Fruit fly (Drosophila melanogaster) whole organism, embryonic: ENCODE data around the gene GlyRS.

Source experiments
- Atf6 ChIP-seq: fragments of 200-800 bp; sonication (Bioruptor generic); IDR thresholded peaks from 2 replicates; pipeline ENCODE4 v1.3.6; 2022; ENCODE audit warnings: missing biosample characterization, missing genetic modification characterization
- BtbVII ChIP-seq: fragments of 200-800 bp; sonication (Bioruptor generic); optimal IDR thresholded peaks from 3 replicates; lab custom pipeline; 2017; ENCODE audit warnings: missing biosample characterization, mild to moderate bottlenecking, missing genetic modification characterization
- CG8478 ChIP-seq: fragments of >200 bp; optimal IDR thresholded peaks from 2 replicates; lab custom pipeline; 2018
- Hand ChIP-seq: fragments of 200-800 bp; sonication (Bioruptor generic); optimal IDR thresholded peaks from 2 replicates; lab custom pipeline; 2017; ENCODE audit warnings: mild to moderate bottlenecking, missing biosample characterization, missing genetic modification reagents, missing genetic modification characterization
- Hr78 ChIP-seq, 2 experiments: fragments of 200-800 bp in 1 of 2; fragments of >200 bp in 1 of 2; sonication (Bioruptor generic) in 1 of 2; optimal IDR thresholded peaks; 2 replicates each; lab custom pipeline; 2017 to 2019; ENCODE audit warnings: missing biosample characterization in 2 of 2, missing genetic modification characterization in 2 of 2, mild to moderate bottlenecking in 1 of 2, moderate library complexity in 1 of 2
- NfI ChIP-seq: fragments of 200-800 bp; sonication (Bioruptor generic); optimal IDR thresholded peaks from 3 replicates; lab custom pipeline; 2018; ENCODE audit warnings: missing biosample characterization, mild to moderate bottlenecking, missing genetic modification characterization, moderate library complexity
- Trl ChIP-seq, 3 experiments: fragments of >200 bp in 2 of 3; fragments of 200-800 bp in 1 of 3; sonication (Bioruptor generic) in 1 of 3; optimal IDR thresholded peaks; 2 replicates in 1 of 3; 3 replicates in 2 of 3; lab custom pipeline; 2016 to 2017; ENCODE audit warnings: missing biosample characterization in 1 of 3, missing genetic modification characterization in 1 of 3
- h ChIP-seq: fragments of >200 bp; optimal IDR thresholded peaks from 2 replicates; lab custom pipeline; 2017
- lbe ChIP-seq: fragments of 200-800 bp; sonication (Bioruptor generic); optimal IDR thresholded peaks from 2 replicates; lab custom pipeline; 2016; ENCODE audit warnings: missing biosample characterization, mild to moderate bottlenecking, missing genetic modification characterization
- p53 ChIP-seq: fragments of 200-800 bp; sonication (Bioruptor generic); optimal IDR thresholded peaks from 2 replicates; lab custom pipeline; 2016; ENCODE audit warnings: missing biosample characterization, missing genetic modification characterization
- scrt ChIP-seq: fragments of 200-800 bp; sonication (Bioruptor generic); optimal IDR thresholded peaks from 2 replicates; lab custom pipeline; 2018; ENCODE audit warnings: missing biosample characterization, mild to moderate bottlenecking, missing genetic modification characterization, moderate library complexity
- sim ChIP-seq: fragments of 200-800 bp; sonication (Bioruptor generic); IDR thresholded peaks from 2 replicates; pipeline ENCODE4 v1.3.6; 2022; ENCODE audit warnings: missing biosample characterization, missing genetic modification characterization
- twi ChIP-seq: fragments of 200-800 bp; optimal IDR thresholded peaks from 2 replicates; lab custom pipeline; 2019; ENCODE audit warnings: missing biosample characterization, mild to moderate bottlenecking, missing genetic modification characterization, moderate library complexity

DNA sequence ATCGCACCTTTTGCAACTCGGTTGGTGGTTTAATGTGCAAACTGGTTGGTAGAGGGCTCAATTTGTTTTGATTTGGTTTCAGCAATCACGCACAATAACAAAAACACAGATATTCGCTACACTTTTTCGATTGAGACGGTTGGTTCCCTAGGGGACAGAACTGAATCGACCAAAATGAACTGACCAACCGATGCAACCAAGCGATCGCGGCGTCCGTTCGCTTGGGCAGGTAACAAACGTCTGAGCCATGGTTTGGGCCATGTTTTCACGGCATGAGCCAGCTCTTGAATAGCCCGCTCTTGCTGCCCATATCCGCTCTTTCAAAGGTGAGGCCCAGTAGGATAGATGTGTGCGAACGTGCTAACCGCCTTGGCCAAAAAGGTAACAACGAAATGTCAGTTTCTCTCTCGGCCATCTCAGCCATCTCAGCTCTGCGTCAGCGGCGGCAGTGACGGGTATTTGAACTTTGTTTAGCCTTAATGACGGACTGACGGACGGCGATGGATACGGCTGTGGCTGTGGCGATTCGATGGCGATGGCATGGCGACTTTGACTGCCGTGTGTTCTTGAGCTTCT lies 30.2 kb downstream of the GlyRS start, which contains the start of gene CG16959:
- TF ChIP-seq p53 (GFP tag; lab: Kevin White, UChicago) (no peak), twi (no peak), Atf6 (peak; percentile 43; the same call in 1 of the 2 replicates), Hand (GFP tag; lab: Kevin White, UChicago) (no peak), h (no peak), BtbVII (GFP tag; lab: Kevin White, UChicago) (no peak), CG8478 (lab: Kevin White, UChicago) (no peak), sim (no peak), NfI (GFP tag; lab: Kevin White, UChicago) (no peak), scrt (GFP tag; lab: Kevin White, UChicago) (no peak), Trl (optimal IDR thresholded peaks at IDR 0.05; lab: Kevin White, UChicago) (peak; percentile 50 to 55), Trl (GFP tag; optimal IDR thresholded peaks at IDR 0.05; lab: Kevin White, UChicago) (no peak), lbe (GFP tag; lab: Kevin White, UChicago) (no peak), Hr78 (GFP tag; optimal IDR thresholded peaks at IDR 0.05; lab: Kevin White, UChicago) (peak in 1 of 2 experiments; percentile 64)
